Fruit fly (Drosophila melanogaster) whole organism, embryonic: ENCODE data around the gene eIF2Bepsilon.
A peak's percentile ranks its signal among the peaks of the same experiment; 100 is the strongest.

Experiments
- B-H2 ChIP-seq: fragments of 200-800 bp; sonication (Bioruptor generic); optimal IDR thresholded peaks from 2 replicates; lab custom pipeline; 2018; ENCODE audit warnings: missing biosample characterization, mild to moderate bottlenecking, missing genetic modification characterization
- CG10366 ChIP-seq: fragments of 200-800 bp; sonication (Bioruptor generic); IDR thresholded peaks from 2 replicates; pipeline ENCODE4 v1.3.6; 2022; ENCODE audit warnings: missing biosample characterization, missing genetic modification characterization
- CG10979 ChIP-seq: fragments of 200-800 bp; sonication (Bioruptor generic); optimal IDR thresholded peaks from 2 replicates; lab custom pipeline; 2018; ENCODE audit warnings: missing biosample characterization, mild to moderate bottlenecking, missing genetic modification characterization, moderate library complexity
- CG12391 ChIP-seq: fragments of 200-800 bp; sonication (Bioruptor generic); optimal IDR thresholded peaks from 3 replicates; lab custom pipeline; 2018; ENCODE audit warnings: missing biosample characterization, mild to moderate bottlenecking, missing genetic modification characterization, moderate library complexity
- CG14014 ChIP-seq: fragments of 200-800 bp; sonication (Bioruptor generic); IDR thresholded peaks from 2 replicates; pipeline ENCODE4 v1.3.6; 2022; ENCODE audit warnings: missing biosample characterization, missing genetic modification characterization
- CG1529 ChIP-seq: fragments of 200-800 bp; sonication (Bioruptor generic); optimal IDR thresholded peaks from 3 replicates; lab custom pipeline; 2018; ENCODE audit warnings: missing biosample characterization, missing genetic modification characterization
- CG18262 ChIP-seq: fragments of 200-800 bp; optimal IDR thresholded peaks from 3 replicates; lab custom pipeline; 2019; ENCODE audit warnings: missing biosample characterization, mild to moderate bottlenecking, missing genetic modification characterization, moderate library complexity
- CG18764 ChIP-seq: fragments of 200-800 bp; sonication (Bioruptor generic); optimal IDR thresholded peaks from 3 replicates; lab custom pipeline; 2016; ENCODE audit warnings: missing biosample characterization, missing genetic modification characterization
- CG2202 ChIP-seq: fragments of 200-800 bp; sonication (Bioruptor generic); optimal IDR thresholded peaks from 2 replicates; lab custom pipeline; 2018; ENCODE audit warnings: missing biosample characterization, mild to moderate bottlenecking, missing genetic modification characterization
- CG30403 ChIP-seq: fragments of 200-800 bp; sonication (Bioruptor generic); optimal IDR thresholded peaks from 3 replicates; lab custom pipeline; 2016; ENCODE audit warnings: missing biosample characterization, missing genetic modification characterization
- CG34224 ChIP-seq: fragments of 200-800 bp; sonication (Bioruptor generic); IDR thresholded peaks from 3 replicates; pipeline ENCODE4 v1.3.6; 2022; ENCODE audit warnings: missing biosample characterization, missing genetic modification characterization; ENCODE audit not compliant: partially characterized antibody
- CG4730 ChIP-seq: fragments of 200-800 bp; sonication (Bioruptor generic); IDR thresholded peaks from 2 replicates; pipeline ENCODE4 v1.3.6; 2022; ENCODE audit warnings: missing biosample characterization, missing genetic modification characterization
- CG4820 ChIP-seq: fragments of 200-800 bp; sonication (Bioruptor generic); optimal IDR thresholded peaks from 3 replicates; lab custom pipeline; 2016; ENCODE audit warnings: missing biosample characterization, missing genetic modification characterization
- CG6272 ChIP-seq: fragments of 200-800 bp; sonication (Bioruptor generic); IDR thresholded peaks from 2 replicates; pipeline ENCODE4 v1.3.6; 2022; ENCODE audit warnings: missing biosample characterization, missing genetic modification characterization
- CG6654 ChIP-seq: fragments of 200-800 bp; sonication (Bioruptor generic); optimal IDR thresholded peaks from 2 replicates; lab custom pipeline; 2017; ENCODE audit warnings: missing biosample characterization, mild to moderate bottlenecking, missing genetic modification characterization
- CG6791 ChIP-seq: fragments of 200-800 bp; sonication (Bioruptor generic); IDR thresholded peaks from 3 replicates; pipeline ENCODE4 v1.3.6; 2022; ENCODE audit warnings: missing biosample characterization, missing genetic modification characterization; ENCODE audit not compliant: partially characterized antibody
- CG8290 ChIP-seq, 3 experiments: fragments of 200-800 bp; sonication (Bioruptor generic); optimal IDR thresholded peaks; 2 replicates each; lab custom pipeline; 2016 to 2019; ENCODE audit warnings: missing biosample characterization in 3 of 3, missing genetic modification characterization in 3 of 3, mild to moderate bottlenecking in 2 of 3, moderate library complexity in 1 of 3
- CG8478 ChIP-seq: fragments of >200 bp; optimal IDR thresholded peaks from 2 replicates; lab custom pipeline; 2018
- CG8944 ChIP-seq: fragments of 200-800 bp; sonication (Bioruptor generic); optimal IDR thresholded peaks from 3 replicates; lab custom pipeline; 2016; ENCODE audit warnings: missing biosample characterization, missing genetic modification characterization
- CTCF ChIP-seq: fragments of 200-800 bp; sonication (Bioruptor generic); optimal IDR thresholded peaks from 2 replicates; lab custom pipeline; 2017; ENCODE audit warnings: missing biosample characterization, mild to moderate bottlenecking, missing genetic modification characterization, moderate library complexity
- Dbx ChIP-seq: fragments of 200-800 bp; sonication (Bioruptor generic); IDR thresholded peaks from 3 replicates; pipeline ENCODE4 v1.3.6; 2022; ENCODE audit warnings: missing biosample characterization, missing genetic modification characterization
- Fer2 ChIP-seq: fragments of 200-800 bp; sonication (Bioruptor generic); optimal IDR thresholded peaks from 2 replicates; lab custom pipeline; 2018; ENCODE audit warnings: missing biosample characterization, mild to moderate bottlenecking, missing genetic modification characterization, moderate library complexity
- Lpt ChIP-seq: fragments of >200 bp; optimal IDR thresholded peaks from 2 replicates; lab custom pipeline; 2018; ENCODE audit warnings: missing biosample characterization, missing genetic modification characterization
- MTF-1 ChIP-seq: fragments of 200-800 bp; sonication (Bioruptor generic); optimal IDR thresholded peaks from 2 replicates; lab custom pipeline; 2018; ENCODE audit warnings: missing biosample characterization, mild to moderate bottlenecking, missing genetic modification characterization, borderline replicate concordance
- Meics ChIP-seq: fragments of 200-800 bp; sonication (Bioruptor generic); optimal IDR thresholded peaks from 2 replicates; lab custom pipeline; 2017; ENCODE audit warnings: missing biosample characterization, mild to moderate bottlenecking, missing genetic modification characterization
- Nf-YB ChIP-seq: fragments of 200-800 bp; sonication (Bioruptor generic); optimal IDR thresholded peaks from 3 replicates; lab custom pipeline; 2019; ENCODE audit warnings: missing biosample characterization, mild to moderate bottlenecking, missing genetic modification characterization, moderate library complexity
- Six4 ChIP-seq: fragments of 200-800 bp; sonication (Bioruptor generic); optimal IDR thresholded peaks from 2 replicates; lab custom pipeline; 2016; ENCODE audit warnings: missing biosample characterization, missing genetic modification characterization
- abd-A ChIP-seq: fragments of 200-800 bp; sonication (Bioruptor generic); optimal IDR thresholded peaks from 3 replicates; lab custom pipeline; 2019; ENCODE audit warnings: missing biosample characterization, mild to moderate bottlenecking, missing genetic modification characterization, moderate library complexity
- al ChIP-seq: fragments of 200-800 bp; sonication (Bioruptor generic); IDR thresholded peaks from 2 replicates; pipeline ENCODE4 v1.3.6; 2022; ENCODE audit warnings: missing biosample characterization, missing genetic modification characterization
- ato ChIP-seq: fragments of 200-800 bp; sonication (Bioruptor generic); IDR thresholded peaks from 2 replicates; pipeline ENCODE4 v1.3.6; 2022; ENCODE audit warnings: missing biosample characterization, missing genetic modification characterization; ENCODE audit not compliant: partially characterized antibody
- bcd ChIP-seq: fragments of 200-800 bp; sonication (Bioruptor generic); optimal IDR thresholded peaks from 2 replicates; lab custom pipeline; 2017; ENCODE audit warnings: missing biosample characterization, mild to moderate bottlenecking, missing genetic modification characterization
- cato ChIP-seq: fragments of 200-800 bp; sonication (Bioruptor generic); optimal IDR thresholded peaks from 2 replicates; lab custom pipeline; 2016; ENCODE audit warnings: missing biosample characterization, missing genetic modification characterization, borderline replicate concordance
- chm ChIP-seq: fragments of 200-800 bp; sonication (Bioruptor generic); IDR thresholded peaks from 2 replicates; pipeline ENCODE4 v1.3.6; 2022; ENCODE audit warnings: missing biosample characterization, missing genetic modification characterization
- ci ChIP-seq: fragments of 200-800 bp; sonication (Bioruptor generic); IDR thresholded peaks from 3 replicates; pipeline ENCODE4 v1.3.6; 2022; ENCODE audit warnings: missing biosample characterization, missing genetic modification characterization
- danr ChIP-seq: fragments of 200-800 bp; sonication (Bioruptor generic); IDR thresholded peaks from 2 replicates; pipeline ENCODE4 v1.3.6; 2022; ENCODE audit warnings: missing biosample characterization, missing genetic modification characterization
- dati ChIP-seq: fragments of 200-800 bp; sonication (Bioruptor generic); IDR thresholded peaks from 2 replicates; pipeline ENCODE4 v1.3.6; 2022; ENCODE audit warnings: missing biosample characterization, missing genetic modification characterization
- grn ChIP-seq: fragments of 200-800 bp; sonication (Bioruptor generic); optimal IDR thresholded peaks from 3 replicates; lab custom pipeline; 2017; ENCODE audit warnings: missing biosample characterization, missing genetic modification characterization
- ham ChIP-seq: fragments of 200-800 bp; sonication (Bioruptor generic); IDR thresholded peaks from 2 replicates; pipeline ENCODE4 v1.3.6; 2022; ENCODE audit warnings: missing biosample characterization, missing genetic modification characterization
- kah ChIP-seq: fragments of 200-800 bp; sonication (Bioruptor generic); optimal IDR thresholded peaks from 2 replicates; lab custom pipeline; 2018; ENCODE audit warnings: missing biosample characterization, mild to moderate bottlenecking, missing genetic modification characterization
- knrl ChIP-seq: fragments of 200-800 bp; sonication (Bioruptor generic); IDR thresholded peaks from 3 replicates; pipeline ENCODE4 v1.3.6; 2022; ENCODE audit warnings: missing biosample characterization, missing genetic modification characterization; ENCODE audit not compliant: partially characterized antibody
- oc ChIP-seq: fragments of 200-800 bp; sonication (Bioruptor generic); optimal IDR thresholded peaks from 2 replicates; lab custom pipeline; 2018; ENCODE audit warnings: missing biosample characterization, mild to moderate bottlenecking, missing genetic modification characterization, moderate library complexity
- org-1 ChIP-seq: fragments of 200-800 bp; sonication (Bioruptor generic); optimal IDR thresholded peaks from 2 replicates; lab custom pipeline; 2017; ENCODE audit warnings: missing biosample characterization, missing genetic modification characterization
- ranshi ChIP-seq: fragments of 200-800 bp; sonication (Bioruptor generic); IDR thresholded peaks from 2 replicates; pipeline ENCODE4 v1.3.6; 2022; ENCODE audit warnings: missing biosample characterization, missing genetic modification characterization
- sens-2 ChIP-seq: fragments of 200-800 bp; sonication (Bioruptor generic); IDR thresholded peaks from 2 replicates; pipeline ENCODE4 v1.3.6; 2022; ENCODE audit warnings: missing biosample characterization, missing genetic modification characterization
- sisA ChIP-seq: fragments of 200-800 bp; sonication (Bioruptor generic); IDR thresholded peaks from 2 replicates; pipeline ENCODE4 v1.3.6; 2022; ENCODE audit warnings: missing biosample characterization, missing genetic modification characterization
- slp2 ChIP-seq: fragments of 200-800 bp; sonication (Bioruptor generic); optimal IDR thresholded peaks from 2 replicates; lab custom pipeline; 2016; ENCODE audit warnings: missing biosample characterization, missing genetic modification characterization
- so ChIP-seq: fragments of 200-800 bp; sonication (Bioruptor generic); IDR thresholded peaks from 3 replicates; pipeline ENCODE4 v1.3.6; 2022; ENCODE audit warnings: missing biosample characterization, missing genetic modification characterization
- sob ChIP-seq: fragments of 200-800 bp; sonication (Bioruptor generic); IDR thresholded peaks from 2 replicates; pipeline ENCODE4 v1.3.6; 2022; ENCODE audit warnings: missing biosample characterization, missing genetic modification characterization
- tin ChIP-seq: fragments of 200-800 bp; sonication (Bioruptor generic); optimal IDR thresholded peaks from 3 replicates; lab custom pipeline; 2016; ENCODE audit warnings: missing biosample characterization, missing genetic modification characterization
- vnd ChIP-seq: fragments of 200-800 bp; sonication (Bioruptor generic); IDR thresholded peaks from 3 replicates; pipeline ENCODE4 v1.3.6; 2022; ENCODE audit warnings: missing biosample characterization, missing genetic modification characterization; ENCODE audit not compliant: partially characterized antibody
- yki ChIP-seq: fragments of >200 bp; optimal IDR thresholded peaks from 3 replicates; lab custom pipeline; 2018

The eIF2Bepsilon gene

dm6 chrX:1951391-1952066, 28.9 kb upstream of the eIF2Bepsilon start (continued):
- TF ChIP-seq abd-A (tag; lab: Kevin White, UChicago) = peak; percentile 71
- TF ChIP-seq CG34224 (GFP tag; lab: Robert Waterston, UW) = no peak
- peak; percentile 95 for TF ChIP-seq slp2
- TF ChIP-seq CG6272 (GFP tag; lab: Robert Waterston, UW) = peak; percentile 85
- TF ChIP-seq CG8290 (GFP tag; optimal IDR thresholded peaks at IDR 0.05; lab: Kevin White, UChicago) = peak; percentile 84
- peak; percentile 60 to 99 for TF ChIP-seq CG8290 (tag; optimal IDR thresholded peaks at IDR 0.05; lab: Kevin White, UChicago)
- TF ChIP-seq CG8478 = no peak
- peak; percentile 73 for TF ChIP-seq ham (GFP tag; lab: Robert Waterston, UW)
- TF ChIP-seq CG8944 = peak; percentile 95
- TF ChIP-seq CG4820 (GFP tag; lab: Kevin White, UChicago) = peak; percentile 92
- peak; percentile 88 for TF ChIP-seq cato (GFP tag; lab: Kevin White, UChicago)
- TF ChIP-seq danr (GFP tag; lab: Robert Waterston, UW) = peak; percentile 76; the same call in 1 of the 2 replicates
- TF ChIP-seq org-1 (GFP tag; lab: Kevin White, UChicago) = peak; percentile 96
- TF ChIP-seq CG1529 (GFP tag; lab: Kevin White, UChicago) = peak; percentile 94
- peak; percentile 88 for TF ChIP-seq B-H2 (GFP tag; lab: Kevin White, UChicago)
- peak; percentile 94 for TF ChIP-seq sens-2 (GFP tag; lab: Robert Waterston, UW)
- TF ChIP-seq ranshi = peak; percentile 94
- peak; percentile 96 for TF ChIP-seq chm (GFP tag; lab: Robert Waterston, UW)
- TF ChIP-seq grn (GFP tag; lab: Kevin White, UChicago) = peak; percentile 44
- TF ChIP-seq vnd (GFP tag; lab: Robert Waterston, UW) = no peak
- TF ChIP-seq tin (GFP tag; lab: Kevin White, UChicago) = peak; percentile 96
- peak; percentile 89 for TF ChIP-seq CG10366 (GFP tag; lab: Robert Waterston, UW)
- TF ChIP-seq CG6791 = no peak
- TF ChIP-seq CTCF (GFP tag; lab: Kevin White, UChicago) = peak; percentile 63
- peak; percentile 93 for TF ChIP-seq sob (GFP tag; lab: Robert Waterston, UW)
- TF ChIP-seq MTF-1 (GFP tag; lab: Kevin White, UChicago) = peak; percentile 93
- peak; percentile 85 for TF ChIP-seq al (GFP tag; lab: Robert Waterston, UW)
- peak; percentile 87 for TF ChIP-seq CG4730 (GFP tag; lab: Robert Waterston, UW)
- TF ChIP-seq sisA = peak; percentile 90
- TF ChIP-seq oc (tag; lab: Kevin White, UChicago) = peak; percentile 97
- TF ChIP-seq Dbx (GFP tag; lab: Robert Waterston, UW) = peak; percentile 92
- no peak for TF ChIP-seq yki (lab: Kevin White, UChicago)
- peak; percentile 84 for TF ChIP-seq kah (GFP tag; lab: Kevin White, UChicago)
- TF ChIP-seq Lpt (GFP tag; lab: Kevin White, UChicago) = no peak
- peak; percentile 98 for TF ChIP-seq ci
- peak; percentile 95 for TF ChIP-seq CG18764 (GFP tag; lab: Kevin White, UChicago)
- TF ChIP-seq knrl (GFP tag; lab: Robert Waterston, UW) = no peak
- peak; percentile 95 for TF ChIP-seq Six4 (GFP tag; lab: Kevin White, UChicago)
- peak; percentile 92 for TF ChIP-seq CG2202 (tag; lab: Kevin White, UChicago)
- peak; percentile 96 for TF ChIP-seq CG12391 (tag; lab: Kevin White, UChicago)
- TF ChIP-seq Fer2 (tag; lab: Kevin White, UChicago) = peak; percentile 85
- no peak for TF ChIP-seq ato
- TF ChIP-seq bcd = peak; percentile 95
- peak; percentile 94 for TF ChIP-seq so (GFP tag; lab: Robert Waterston, UW)
- peak; percentile 81 for TF ChIP-seq Nf-YB (GFP tag; lab: Kevin White, UChicago)
- TF ChIP-seq CG30403 (GFP tag; lab: Kevin White, UChicago) = peak; percentile 95
- peak; percentile 86 for TF ChIP-seq CG6654 (GFP tag; lab: Kevin White, UChicago)
- peak; percentile 95 for TF ChIP-seq CG18262 (tag; lab: Kevin White, UChicago)
- TF ChIP-seq CG14014 (GFP tag; lab: Robert Waterston, UW) = peak; percentile 95
- TF ChIP-seq dati (GFP tag; lab: Robert Waterston, UW) = peak; percentile 89
- TF ChIP-seq CG10979 (tag; lab: Kevin White, UChicago) = peak; percentile 97
- TF ChIP-seq Meics (GFP tag; lab: Kevin White, UChicago) = peak; percentile 95
